Fruit fly (Drosophila melanogaster) whole organism, wandering third instar larva: Measurements from ENCODE around the gene Cp7Fb.

Experiments
- Abd-B ChIP-seq: fragments of >200 bp; optimal IDR thresholded peaks from 2 replicates; lab custom pipeline; 2017; ENCODE audit warnings: missing biosample characterization, missing genetic modification characterization
- CG32264 ChIP-seq: fragments of 200-800 bp; sonication (Bioruptor generic); optimal IDR thresholded peaks from 2 replicates; lab custom pipeline; 2016; ENCODE audit warnings: missing biosample characterization, missing genetic modification characterization
- CG9705 ChIP-seq: fragments of 200-800 bp; sonication (Bioruptor generic); optimal IDR thresholded peaks from 2 replicates; lab custom pipeline; 2018; ENCODE audit warnings: missing biosample characterization, mild to moderate bottlenecking, missing genetic modification characterization
- CrebA ChIP-seq: fragments of 200-800 bp; sonication (Bioruptor generic); optimal IDR thresholded peaks from 2 replicates; lab custom pipeline; 2016; ENCODE audit warnings: missing biosample characterization, mild to moderate bottlenecking, missing genetic modification characterization, borderline replicate concordance
- Dfd ChIP-seq: fragments of >200 bp; optimal IDR thresholded peaks from 2 replicates; lab custom pipeline; 2017; ENCODE audit warnings: missing biosample characterization, missing genetic modification characterization
- Dif ChIP-seq: fragments of 200-275, 200-300 bp; sonication (Bioruptor generic); optimal IDR thresholded peaks from 2 replicates; lab custom pipeline; 2018; ENCODE audit warnings: missing biosample characterization, missing genetic modification characterization; ENCODE audit not compliant: partially characterized antibody
- GATAd ChIP-seq: sonication (Bioruptor generic); optimal IDR thresholded peaks from 2 replicates; lab custom pipeline; 2016; ENCODE audit warnings: missing biosample characterization, missing genetic modification characterization
- HLH106 ChIP-seq: fragments of 200-800 bp; optimal IDR thresholded peaks from 3 replicates; lab custom pipeline; 2019; ENCODE audit warnings: missing biosample characterization, mild to moderate bottlenecking, missing genetic modification characterization, moderate library complexity
- Hnf4 ChIP-seq: fragments of 200-800 bp; sonication (Bioruptor generic); optimal IDR thresholded peaks from 2 replicates; lab custom pipeline; 2016; ENCODE audit warnings: missing biosample characterization, mild to moderate bottlenecking, missing genetic modification characterization
- Hr78 ChIP-seq: fragments of >200 bp; optimal IDR thresholded peaks from 2 replicates; lab custom pipeline; 2017; ENCODE audit warnings: missing biosample characterization, missing genetic modification characterization
- Hr83 ChIP-seq: fragments of 200-300 bp; sonication (Bioruptor generic); optimal IDR thresholded peaks from 2 replicates; lab custom pipeline; 2016; ENCODE audit warnings: missing biosample characterization, mild to moderate bottlenecking, missing genetic modification characterization, moderate library complexity; ENCODE audit not compliant: poor library complexity, severe bottlenecking
- Jra ChIP-seq: sonication (Bioruptor generic); optimal IDR thresholded peaks from 2 replicates; lab custom pipeline; 2016; ENCODE audit warnings: missing biosample characterization, missing genetic modification characterization
- Mio ChIP-seq: sonication (Bioruptor generic); optimal IDR thresholded peaks from 2 replicates; lab custom pipeline; 2016; ENCODE audit warnings: missing biosample characterization, missing genetic modification characterization
- Myc ChIP-seq: fragments of >200 bp; optimal IDR thresholded peaks from 2 replicates; lab custom pipeline; 2017
- N ChIP-seq: fragments of >200 bp; optimal IDR thresholded peaks from 2 replicates; lab custom pipeline; 2018; ENCODE audit warnings: missing biosample characterization, missing external identifiers, missing genetic modification characterization
- OdsH ChIP-seq: fragments of 200-800 bp; sonication (Bioruptor generic); optimal IDR thresholded peaks from 2 replicates; lab custom pipeline; 2016; ENCODE audit warnings: missing biosample characterization, mild to moderate bottlenecking, missing genetic modification characterization
- Rel ChIP-seq, 2 experiments: fragments of 200-800 bp; sonication (Bioruptor generic) in 1 of 2; optimal IDR thresholded peaks; 2 replicates in 1 of 2; 3 replicates in 1 of 2; lab custom pipeline; 2016 to 2019; ENCODE audit warnings: mild to moderate bottlenecking in 2 of 2, missing biosample characterization in 2 of 2, missing genetic modification characterization in 2 of 2, moderate library complexity in 1 of 2
- Sp1 ChIP-seq: fragments of 200-800 bp; sonication (Bioruptor generic); optimal IDR thresholded peaks from 3 replicates; lab custom pipeline; 2019; ENCODE audit warnings: missing biosample characterization, mild to moderate bottlenecking, missing genetic modification characterization, moderate library complexity
- Vsx2 ChIP-seq: fragments of 200-300, 225-300 bp; sonication (Bioruptor generic); optimal IDR thresholded peaks from 2 replicates; lab custom pipeline; 2018; ENCODE audit warnings: missing biosample characterization, missing genetic modification characterization; ENCODE audit not compliant: partially characterized antibody
- br ChIP-seq: fragments of 200-800 bp; sonication (Bioruptor generic); optimal IDR thresholded peaks from 2 replicates; lab custom pipeline; 2016; ENCODE audit warnings: missing biosample characterization, missing genetic modification characterization
- brk ChIP-seq: fragments of 200-800 bp; sonication (Bioruptor generic); optimal IDR thresholded peaks from 2 replicates; lab custom pipeline; 2016; ENCODE audit warnings: missing biosample characterization, mild to moderate bottlenecking, missing genetic modification characterization
- dl ChIP-seq, 2 experiments: fragments of 175-275, 200-275 bp in 1 of 2; fragments of 200-275 bp in 1 of 2; sonication (Bioruptor generic); optimal IDR thresholded peaks; lab custom pipeline; 2018; ENCODE audit warnings: mild to moderate bottlenecking in 2 of 2, missing biosample characterization in 2 of 2, missing genetic modification characterization in 2 of 2, moderate library complexity in 2 of 2; ENCODE audit not compliant: partially characterized antibody in 2 of 2, insufficient read depth in 1 of 2
- dmrt93B ChIP-seq: fragments of 200-800 bp; sonication (Bioruptor generic); optimal IDR thresholded peaks from 2 replicates; lab custom pipeline; 2018; ENCODE audit warnings: missing biosample characterization, mild to moderate bottlenecking, missing genetic modification characterization
- dsf ChIP-seq: sonication (Bioruptor generic); optimal IDR thresholded peaks from 2 replicates; lab custom pipeline; 2016; ENCODE audit warnings: missing biosample characterization, missing genetic modification characterization, borderline replicate concordance
- ey ChIP-seq: fragments of 200-800 bp; sonication (Bioruptor generic); optimal IDR thresholded peaks from 2 replicates; lab custom pipeline; 2016; ENCODE audit warnings: missing biosample characterization, missing genetic modification characterization
- foxo ChIP-seq, 2 experiments: fragments of 200-800 bp; sonication (Bioruptor generic); optimal IDR thresholded peaks; 2 replicates in 1 of 2; 3 replicates in 1 of 2; lab custom pipeline; 2016 to 2017; ENCODE audit warnings: missing biosample characterization in 2 of 2, missing genetic modification characterization in 2 of 2
- h ChIP-seq: fragments of 200-800 bp; sonication (Bioruptor generic); optimal IDR thresholded peaks from 3 replicates; lab custom pipeline; 2016; ENCODE audit warnings: missing biosample characterization, mild to moderate bottlenecking, missing genetic modification characterization
- jim ChIP-seq: fragments of 175-275, 200-325 bp; sonication (Bioruptor generic); optimal IDR thresholded peaks from 2 replicates; lab custom pipeline; 2016; ENCODE audit warnings: missing biosample characterization, mild to moderate bottlenecking, missing genetic modification characterization
- lola ChIP-seq: fragments of >200 bp; optimal IDR thresholded peaks from 2 replicates; lab custom pipeline; 2017; ENCODE audit warnings: missing biosample characterization, missing genetic modification characterization
- pan ChIP-seq: fragments of >200 bp; optimal IDR thresholded peaks from 2 replicates; lab custom pipeline; 2017
- psq ChIP-seq: fragments of 200-800 bp; sonication (Bioruptor generic); optimal IDR thresholded peaks from 3 replicates; lab custom pipeline; 2017; ENCODE audit warnings: missing biosample characterization, mild to moderate bottlenecking, missing genetic modification characterization, moderate library complexity
- sage ChIP-seq: fragments of 200-800 bp; sonication (Bioruptor generic); optimal IDR thresholded peaks from 2 replicates; lab custom pipeline; 2016; ENCODE audit warnings: missing biosample characterization, mild to moderate bottlenecking, missing genetic modification characterization
- sv ChIP-seq: fragments of 200-800 bp; sonication (Bioruptor generic); optimal IDR thresholded peaks from 3 replicates; lab custom pipeline; 2016; ENCODE audit warnings: missing biosample characterization, missing genetic modification characterization
- usp ChIP-seq: fragments of >200 bp; optimal IDR thresholded peaks from 2 replicates; lab custom pipeline; 2017; ENCODE audit warnings: missing biosample characterization, missing genetic modification characterization
- woc ChIP-seq: sonication (Bioruptor generic); optimal IDR thresholded peaks from 2 replicates; lab custom pipeline; 2016; ENCODE audit warnings: missing biosample characterization, mild to moderate bottlenecking, missing genetic modification characterization

The Cp7Fb gene

dm6 chrX:8444883-8445572, 28.6 kb upstream of the Cp7Fb start:
- TF ChIP-seq dmrt93B (GFP tag; lab: Kevin White, UChicago) (no peak), HLH106 (tag; lab: Kevin White, UChicago) (peak; percentile 5), Sp1 (GFP tag; lab: Kevin White, UChicago) (peak; percentile 9), foxo (GFP tag; optimal IDR thresholded peaks at IDR 0.05; lab: Kevin White, UChicago) (no peak)
- TF ChIP-seq, all 38 proteins: peak for 2

dm6 chrX:8447166-8447565, 26.5 kb upstream of the Cp7Fb start:
- TF ChIP-seq CG32264 (GFP tag; lab: Kevin White, UChicago) (no peak), pan (lab: Kevin White, UChicago) (no peak), Hr83 (GFP tag; lab: Kevin White, UChicago) (no peak), foxo (GFP tag; optimal IDR thresholded peaks at IDR 0.05; lab: Kevin White, UChicago) (no peak), dmrt93B (GFP tag; lab: Kevin White, UChicago) (no peak), dsf (GFP tag; lab: Kevin White, UChicago) (no peak), h (GFP tag; lab: Kevin White, UChicago) (no peak), CG9705 (GFP tag; lab: Kevin White, UChicago) (no peak), N (GFP tag; lab: Kevin White, UChicago) (no peak), Abd-B (GFP tag; lab: Kevin White, UChicago) (no peak), Hr78 (GFP tag; lab: Kevin White, UChicago) (no peak), HLH106 (tag; lab: Kevin White, UChicago) (no peak), usp (GFP tag; lab: Kevin White, UChicago) (no peak), Hnf4 (no peak)

- TF ChIP-seq brk (no peak), lola (GFP tag; lab: Kevin White, UChicago) (no peak), dl (GFP tag; optimal IDR thresholded peaks at IDR 0.05; lab: Kevin White, UChicago; ENCODE audit: insufficient read depth in 1 of 2, partially characterized antibody in 2 of 2) (no peak), psq (GFP tag; lab: Kevin White, UChicago) (no peak), dmrt93B (GFP tag; lab: Kevin White, UChicago) (no peak), jim (GFP tag; lab: Kevin White, UChicago) (no peak), sage (GFP tag; lab: Kevin White, UChicago) (no peak), CG32264 (GFP tag; lab: Kevin White, UChicago) (no peak), dsf (GFP tag; lab: Kevin White, UChicago) (no peak), h (GFP tag; lab: Kevin White, UChicago) (no peak), usp (GFP tag; lab: Kevin White, UChicago) (no peak), Vsx2 (GFP tag; lab: Kevin White, UChicago) (no peak), Dif (no peak)
These were observed 25.5 kb upstream of the Cp7Fb start for dm6 chrX:8448171-8448570.

dm6 chrX:8450214-8450904, 23.3 kb upstream of the Cp7Fb start:
- TF ChIP-seq Jra (GFP tag; lab: Kevin White, UChicago) (no peak), brk (no peak), Abd-B (GFP tag; lab: Kevin White, UChicago) (no peak), GATAd (GFP tag; lab: Kevin White, UChicago) (no peak), woc (GFP tag; lab: Kevin White, UChicago) (no peak), OdsH (GFP tag; lab: Kevin White, UChicago) (no peak), dmrt93B (GFP tag; lab: Kevin White, UChicago) (no peak), br (GFP tag; lab: Kevin White, UChicago) (no peak), sage (GFP tag; lab: Kevin White, UChicago) (no peak), Hnf4 (no peak)

dm6 chrX:8452163-8452562, 21.5 kb upstream of the Cp7Fb start:
- TF ChIP-seq sv (GFP tag; lab: Kevin White, UChicago) (no peak), ey (GFP tag; lab: Kevin White, UChicago) (no peak), Vsx2 (GFP tag; lab: Kevin White, UChicago) (no peak), OdsH (GFP tag; lab: Kevin White, UChicago) (no peak), Sp1 (GFP tag; lab: Kevin White, UChicago) (no peak), dsf (GFP tag; lab: Kevin White, UChicago) (no peak), HLH106 (tag; lab: Kevin White, UChicago) (no peak), Dfd (GFP tag; lab: Kevin White, UChicago) (no peak), usp (GFP tag; lab: Kevin White, UChicago) (no peak), CG32264 (GFP tag; lab: Kevin White, UChicago) (no peak), CrebA (GFP tag; lab: Kevin White, UChicago) (no peak), Rel (GFP tag; optimal IDR thresholded peaks at IDR 0.05; lab: Kevin White, UChicago) (no peak), Rel (tag; optimal IDR thresholded peaks at IDR 0.05; lab: Kevin White, UChicago) (no peak), lola (GFP tag; lab: Kevin White, UChicago) (no peak), Dif (no peak), GATAd (GFP tag; lab: Kevin White, UChicago) (no peak), Mio (GFP tag; lab: Kevin White, UChicago) (no peak), foxo (GFP tag; optimal IDR thresholded peaks at IDR 0.05; lab: Kevin White, UChicago) (no peak), Myc (lab: Kevin White, UChicago) (no peak), jim (GFP tag; lab: Kevin White, UChicago) (no peak), dmrt93B (GFP tag; lab: Kevin White, UChicago) (no peak)
- TF ChIP-seq, all 38 proteins: peak for 0
